Fruit fly (Drosophila melanogaster) whole organism, embryonic: ENCODE results near the gene Pph13.
A peak's percentile ranks its signal among the peaks of the same experiment; 100 is the strongest.

Experiments used
- CG10979 ChIP-seq: fragments of 200-800 bp; sonication (Bioruptor generic); optimal IDR thresholded peaks from 2 replicates; lab custom pipeline; 2018; ENCODE audit warnings: missing biosample characterization, mild to moderate bottlenecking, missing genetic modification characterization, moderate library complexity
- CG12659 ChIP-seq: fragments of 200-800 bp; sonication (Bioruptor generic); optimal IDR thresholded peaks from 3 replicates; lab custom pipeline; 2017; ENCODE audit warnings: mild to moderate bottlenecking, missing biosample characterization, missing genetic modification reagents, missing genetic modification characterization
- CG13287 ChIP-seq: fragments of 200-800 bp; sonication (Bioruptor generic); IDR thresholded peaks from 2 replicates; pipeline ENCODE4 v1.3.6; 2022; ENCODE audit warnings: missing biosample characterization, missing genetic modification characterization; ENCODE audit not compliant: partially characterized antibody
- CG13624 ChIP-seq: fragments of 200-800 bp; sonication (Bioruptor generic); optimal IDR thresholded peaks from 2 replicates; lab custom pipeline; 2016; ENCODE audit warnings: missing biosample characterization, missing genetic modification characterization
- CG14441 ChIP-seq: fragments of 200-800 bp; sonication (Bioruptor generic); IDR thresholded peaks from 2 replicates; pipeline ENCODE4 v1.3.6; 2022; ENCODE audit warnings: missing biosample characterization, missing genetic modification characterization
- CG14860 ChIP-seq: fragments of 200-800 bp; sonication (Bioruptor generic); IDR thresholded peaks from 3 replicates; pipeline ENCODE4 v1.3.6; 2022; ENCODE audit warnings: missing biosample characterization, missing genetic modification characterization; ENCODE audit not compliant: partially characterized antibody
- CG15073 ChIP-seq: fragments of 200-800 bp; sonication (Bioruptor generic); optimal IDR thresholded peaks from 2 replicates; lab custom pipeline; 2016; ENCODE audit warnings: missing biosample characterization, missing genetic modification characterization
- CG15514 ChIP-seq: fragments of 200-800 bp; sonication (Bioruptor generic); optimal IDR thresholded peaks from 3 replicates; lab custom pipeline; 2017; ENCODE audit warnings: missing biosample characterization, missing genetic modification characterization, mild to moderate bottlenecking, moderate library complexity, missing genetic modification reagents
- CG15696 ChIP-seq: fragments of 200-800 bp; sonication (Bioruptor generic); optimal IDR thresholded peaks from 2 replicates; lab custom pipeline; 2019; ENCODE audit warnings: missing biosample characterization, mild to moderate bottlenecking, missing genetic modification characterization, moderate library complexity
- CG1647 ChIP-seq: fragments of 200-800 bp; sonication (Bioruptor generic); optimal IDR thresholded peaks from 3 replicates; lab custom pipeline; 2016; ENCODE audit warnings: missing biosample characterization, missing genetic modification characterization
- CG17912 ChIP-seq: fragments of 200-800 bp; sonication (Bioruptor generic); optimal IDR thresholded peaks from 2 replicates; lab custom pipeline; 2018; ENCODE audit warnings: missing biosample characterization, mild to moderate bottlenecking, missing genetic modification characterization
- CG31441 ChIP-seq: fragments of 200-800 bp; sonication (Bioruptor generic); IDR thresholded peaks from 2 replicates; pipeline ENCODE4 v1.3.6; 2022; ENCODE audit warnings: missing biosample characterization, missing genetic modification characterization
- CG3838 ChIP-seq: fragments of 200-800 bp; sonication (Bioruptor generic); optimal IDR thresholded peaks from 3 replicates; lab custom pipeline; 2016; ENCODE audit warnings: missing biosample characterization, missing genetic modification characterization
- CG4854 ChIP-seq: fragments of 200-800 bp; sonication (Bioruptor generic); optimal IDR thresholded peaks from 2 replicates; lab custom pipeline; 2016; ENCODE audit warnings: missing biosample characterization, missing genetic modification characterization, inconsistent platforms
- CG6689 ChIP-seq: fragments of 200-800 bp; sonication (Bioruptor generic); IDR thresholded peaks from 2 replicates; pipeline ENCODE4 v1.3.6; 2022; ENCODE audit warnings: missing biosample characterization, missing genetic modification characterization
- CG7987 ChIP-seq: fragments of 200-800 bp; sonication (Bioruptor generic); optimal IDR thresholded peaks from 2 replicates; lab custom pipeline; 2018; ENCODE audit warnings: missing biosample characterization, mild to moderate bottlenecking, missing genetic modification characterization, moderate library complexity
- CG8388 ChIP-seq: fragments of 200-800 bp; sonication (Bioruptor generic); optimal IDR thresholded peaks from 2 replicates; lab custom pipeline; 2019; ENCODE audit warnings: missing biosample characterization, mild to moderate bottlenecking, missing genetic modification characterization, moderate library complexity
- Dip2 ChIP-seq: fragments of 200-800 bp; sonication (Bioruptor generic); IDR thresholded peaks from 2 replicates; pipeline ENCODE4 v1.3.6; 2022; ENCODE audit warnings: missing biosample characterization, missing genetic modification characterization
- E2f1 ChIP-seq: fragments of 200-800 bp; sonication (Bioruptor generic); IDR thresholded peaks from 2 replicates; pipeline ENCODE4 v1.3.6; 2022; ENCODE audit warnings: missing biosample characterization, missing genetic modification characterization
- Fer3 ChIP-seq: fragments of 200-800 bp; sonication (Bioruptor generic); optimal IDR thresholded peaks from 2 replicates; lab custom pipeline; 2018; ENCODE audit warnings: missing biosample characterization, mild to moderate bottlenecking, missing genetic modification characterization, moderate library complexity
- HLH4C ChIP-seq: fragments of 200-800 bp; sonication (Bioruptor generic); IDR thresholded peaks from 3 replicates; pipeline ENCODE4 v1.3.6; 2022; ENCODE audit warnings: missing biosample characterization, missing genetic modification characterization; ENCODE audit not compliant: partially characterized antibody
- Hmr ChIP-seq: fragments of 200-800 bp; sonication (Bioruptor generic); optimal IDR thresholded peaks from 3 replicates; lab custom pipeline; 2017; ENCODE audit warnings: mild to moderate bottlenecking, missing biosample characterization, missing genetic modification reagents, missing genetic modification characterization
- MBD-R2 ChIP-seq: fragments of 200-800 bp; sonication (Bioruptor generic); IDR thresholded peaks from 2 replicates; pipeline ENCODE4 v1.3.6; 2022; ENCODE audit warnings: missing biosample characterization, missing genetic modification characterization
- Meics ChIP-seq: fragments of 200-800 bp; sonication (Bioruptor generic); optimal IDR thresholded peaks from 2 replicates; lab custom pipeline; 2017; ENCODE audit warnings: missing biosample characterization, mild to moderate bottlenecking, missing genetic modification characterization
- Opbp ChIP-seq: fragments of 200-800 bp; sonication (Bioruptor generic); IDR thresholded peaks from 3 replicates; pipeline ENCODE4 v1.3.6; 2022; ENCODE audit warnings: missing biosample characterization, missing genetic modification characterization; ENCODE audit not compliant: partially characterized antibody
- Poxn ChIP-seq: fragments of 200-800 bp; sonication (Bioruptor generic); IDR thresholded peaks from 2 replicates; pipeline ENCODE4 v1.3.6; 2022; ENCODE audit warnings: missing biosample characterization, missing genetic modification characterization
- Rx ChIP-seq: fragments of 200-800 bp; sonication (Bioruptor generic); IDR thresholded peaks from 2 replicates; pipeline ENCODE4 v1.3.6; 2022; ENCODE audit warnings: missing biosample characterization, missing genetic modification characterization
- Scr ChIP-seq: fragments of 200-800 bp; sonication (Bioruptor generic); IDR thresholded peaks from 2 replicates; pipeline ENCODE4 v1.3.6; 2022; ENCODE audit warnings: missing biosample characterization, missing genetic modification characterization; ENCODE audit not compliant: partially characterized antibody
- Ssrp ChIP-seq: fragments of 200-800 bp; sonication (Bioruptor generic); optimal IDR thresholded peaks from 2 replicates; lab custom pipeline; 2018; ENCODE audit warnings: missing biosample characterization, mild to moderate bottlenecking, missing genetic modification characterization, moderate library complexity
- Taf1 ChIP-seq: fragments of 200-800 bp; sonication (Bioruptor generic); IDR thresholded peaks from 2 replicates; pipeline ENCODE4 v1.3.6; 2022; ENCODE audit warnings: missing biosample characterization, missing genetic modification characterization
- Trl ChIP-seq, 3 experiments: fragments of >200 bp in 2 of 3; fragments of 200-800 bp in 1 of 3; sonication (Bioruptor generic) in 1 of 3; optimal IDR thresholded peaks; 2 replicates in 1 of 3; 3 replicates in 2 of 3; lab custom pipeline; 2016 to 2017; ENCODE audit warnings: missing biosample characterization in 1 of 3, missing genetic modification characterization in 1 of 3
- Vsx1 ChIP-seq: fragments of 200-800 bp; sonication (Bioruptor generic); optimal IDR thresholded peaks from 2 replicates; lab custom pipeline; 2017; ENCODE audit warnings: missing biosample characterization, mild to moderate bottlenecking, missing genetic modification characterization, missing genetic modification reagents
- YL-1 ChIP-seq: fragments of 200-800 bp; sonication (Bioruptor generic); optimal IDR thresholded peaks from 3 replicates; lab custom pipeline; 2017; ENCODE audit warnings: missing biosample characterization, mild to moderate bottlenecking, missing genetic modification characterization
- chn ChIP-seq: fragments of 200-800 bp; sonication (Bioruptor generic); optimal IDR thresholded peaks from 2 replicates; lab custom pipeline; 2016; ENCODE audit warnings: missing biosample characterization, missing genetic modification characterization
- crp ChIP-seq, 2 experiments: fragments of 200-800 bp; sonication (Bioruptor generic); optimal IDR thresholded peaks; 2 replicates in 1 of 2; 3 replicates in 1 of 2; lab custom pipeline; 2017; ENCODE audit warnings: missing biosample characterization in 2 of 2, missing genetic modification characterization in 2 of 2, mild to moderate bottlenecking in 1 of 2, moderate library complexity in 1 of 2
- dmrt11E ChIP-seq: fragments of 200-800 bp; sonication (Bioruptor generic); optimal IDR thresholded peaks from 3 replicates; lab custom pipeline; 2018; ENCODE audit warnings: missing biosample characterization, mild to moderate bottlenecking, missing genetic modification characterization, moderate library complexity
- dysf ChIP-seq: fragments of 200-800 bp; sonication (Bioruptor generic); IDR thresholded peaks from 3 replicates; pipeline ENCODE4 v1.3.6; 2022; ENCODE audit warnings: missing biosample characterization, missing genetic modification characterization
- ewg ChIP-seq: fragments of 200-800 bp; sonication (Bioruptor generic); optimal IDR thresholded peaks from 3 replicates; lab custom pipeline; 2017; ENCODE audit warnings: mild to moderate bottlenecking, missing biosample characterization, missing genetic modification reagents, missing genetic modification characterization
- lilli ChIP-seq: fragments of 200-800 bp; sonication (Bioruptor generic); optimal IDR thresholded peaks from 3 replicates; lab custom pipeline; 2016; ENCODE audit warnings: missing biosample characterization, missing genetic modification characterization
- lmd ChIP-seq: fragments of 200-800 bp; sonication (Bioruptor generic); IDR thresholded peaks from 2 replicates; pipeline ENCODE4 v1.3.6; 2022; ENCODE audit warnings: missing biosample characterization, missing genetic modification characterization
- lov ChIP-seq, 2 experiments: fragments of 200-800 bp in 1 of 2; fragments of >200 bp in 1 of 2; sonication (Bioruptor generic) in 1 of 2; IDR thresholded peaks in 1 of 2; optimal IDR thresholded peaks in 1 of 2; 2 replicates in 1 of 2; 3 replicates in 1 of 2; pipeline versions ENCODE4 v1.3.6 to Lab custom; 2017 to 2022; ENCODE audit warnings: missing biosample characterization in 1 of 2, missing genetic modification characterization in 1 of 2
- mam ChIP-seq: fragments of 200-800 bp; sonication (Bioruptor generic); optimal IDR thresholded peaks from 3 replicates; lab custom pipeline; 2016; ENCODE audit warnings: missing biosample characterization, missing genetic modification characterization
- nmo ChIP-seq: fragments of 200-800 bp; sonication (Bioruptor generic); optimal IDR thresholded peaks from 2 replicates; lab custom pipeline; 2018; ENCODE audit warnings: missing biosample characterization, mild to moderate bottlenecking, missing genetic modification characterization, moderate library complexity
- pnt ChIP-seq: fragments of 200-800 bp; sonication (Bioruptor generic); optimal IDR thresholded peaks from 3 replicates; lab custom pipeline; 2016; ENCODE audit warnings: missing biosample characterization, missing genetic modification characterization
- scrt ChIP-seq: fragments of 200-800 bp; sonication (Bioruptor generic); optimal IDR thresholded peaks from 2 replicates; lab custom pipeline; 2018; ENCODE audit warnings: missing biosample characterization, mild to moderate bottlenecking, missing genetic modification characterization, moderate library complexity
- slbo ChIP-seq: fragments of 200-800 bp; sonication (Bioruptor generic); IDR thresholded peaks from 2 replicates; pipeline ENCODE4 v1.3.6; 2022; ENCODE audit warnings: missing biosample characterization, missing genetic modification characterization
- vfl ChIP-seq: fragments of 200-800 bp; sonication (Bioruptor generic); optimal IDR thresholded peaks from 2 replicates; lab custom pipeline; 2016; ENCODE audit warnings: missing biosample characterization, missing genetic modification characterization
- wdn ChIP-seq: fragments of 200-800 bp; sonication (Bioruptor generic); IDR thresholded peaks from 2 replicates; pipeline ENCODE4 v1.3.6; 2022; ENCODE audit warnings: missing biosample characterization, missing genetic modification characterization

Gene Pph13

dm6 chr2L:602439-602879 lies 25.2 kb downstream of the Pph13 start, which contains the start of gene CG13689 (continued):
- TF ChIP-seq lov (optimal IDR thresholded peaks at IDR 0.05; lab: Kevin White, UChicago) (no peak), lov (GFP tag; IDR thresholded peaks at IDR 0.05; lab: Robert Waterston, UW) (no peak), MBD-R2 (GFP tag; lab: Robert Waterston, UW) (peak; percentile 81), wdn (GFP tag; lab: Robert Waterston, UW) (no peak), CG10979 (tag; lab: Kevin White, UChicago) (peak; percentile 96), CG13287 (GFP tag; lab: Robert Waterston, UW) (peak; percentile 64), lilli (GFP tag; lab: Kevin White, UChicago) (peak; percentile 69), CG13624 (no peak), crp (GFP tag; optimal IDR thresholded peaks at IDR 0.05; lab: Kevin White, UChicago) (peak in 1 of 2 experiments; percentile 53), Ssrp (peak; percentile 14), mam (GFP tag; lab: Kevin White, UChicago) (peak; percentile 24), scrt (peak; percentile 30), Taf1 (GFP tag; lab: Robert Waterston, UW) (0 out of 2 replicates have a peak, but pooled peaks have one; percentile 27), CG15073 (peak; percentile 11), CG17912 (GFP tag; lab: Kevin White, UChicago) (peak; percentile 44), dmrt11E (tag; lab: Kevin White, UChicago) (peak; percentile 14), CG3838 (GFP tag; lab: Kevin White, UChicago) (peak; percentile 52), CG15696 (peak; percentile 78), CG12659 (GFP tag; lab: Kevin White, UChicago) (peak; percentile 53), Vsx1 (GFP tag; lab: Kevin White, UChicago) (peak; percentile 6), Fer3 (tag; lab: Kevin White, UChicago) (peak; percentile 47), chn (GFP tag; lab: Kevin White, UChicago) (peak; percentile 45), CG14860 (GFP tag; lab: Robert Waterston, UW) (no peak), Trl (optimal IDR thresholded peaks at IDR 0.05; lab: Kevin White, UChicago) (no peak), Trl (GFP tag; optimal IDR thresholded peaks at IDR 0.05; lab: Kevin White, UChicago) (peak; percentile 38), CG31441 (GFP tag; lab: Robert Waterston, UW) (peak; percentile 53), YL-1 (peak; percentile 64), Opbp (GFP tag; lab: Robert Waterston, UW) (peak; percentile 41; the same call in 1 of the 3 replicates), CG6689 (peak; percentile 33; the same call in 1 of the 2 replicates), CG15514 (GFP tag; lab: Kevin White, UChicago) (peak; percentile 70), Poxn (GFP tag; lab: Robert Waterston, UW) (no peak), HLH4C (GFP tag; lab: Robert Waterston, UW) (peak; percentile 52; the same call in 1 of the 3 replicates), CG14441 (GFP tag; lab: Robert Waterston, UW) (0 out of 2 replicates have a peak, but pooled peaks have one; percentile 39), Hmr (GFP tag; lab: Kevin White, UChicago) (peak; percentile 57), ewg (GFP tag; lab: Kevin White, UChicago) (peak; percentile 32), CG7987 (GFP tag; lab: Kevin White, UChicago) (peak; percentile 45), nmo (peak; percentile 41), Dip2 (GFP tag; lab: Robert Waterston, UW) (peak; percentile 99), lmd (GFP tag; lab: Robert Waterston, UW) (peak; percentile 53; the same call in 1 of the 2 replicates), dysf (GFP tag; lab: Robert Waterston, UW) (peak; percentile 71), Rx (GFP tag; lab: Robert Waterston, UW) (0 out of 2 replicates have a peak, but pooled peaks have one; percentile 12), vfl (peak; percentile 7), CG1647 (GFP tag; lab: Kevin White, UChicago) (peak; percentile 9), Meics (GFP tag; lab: Kevin White, UChicago) (peak; percentile 52), Scr (GFP tag; lab: Robert Waterston, UW) (peak; percentile 39), CG8388 (GFP tag; lab: Kevin White, UChicago) (peak; percentile 16), slbo (peak; percentile 82), CG4854 (GFP tag; lab: Kevin White, UChicago) (peak; percentile 30), E2f1 (GFP tag; lab: Robert Waterston, UW) (peak; percentile 57), pnt (GFP tag; lab: Kevin White, UChicago) (peak; percentile 27)
